Worm (Caenorhabditis elegans): ENCODE data around the gene mett-10.
A peak's percentile ranks its signal among the peaks of the same experiment; 100 is the strongest.

Gene mett-10

DNA sequence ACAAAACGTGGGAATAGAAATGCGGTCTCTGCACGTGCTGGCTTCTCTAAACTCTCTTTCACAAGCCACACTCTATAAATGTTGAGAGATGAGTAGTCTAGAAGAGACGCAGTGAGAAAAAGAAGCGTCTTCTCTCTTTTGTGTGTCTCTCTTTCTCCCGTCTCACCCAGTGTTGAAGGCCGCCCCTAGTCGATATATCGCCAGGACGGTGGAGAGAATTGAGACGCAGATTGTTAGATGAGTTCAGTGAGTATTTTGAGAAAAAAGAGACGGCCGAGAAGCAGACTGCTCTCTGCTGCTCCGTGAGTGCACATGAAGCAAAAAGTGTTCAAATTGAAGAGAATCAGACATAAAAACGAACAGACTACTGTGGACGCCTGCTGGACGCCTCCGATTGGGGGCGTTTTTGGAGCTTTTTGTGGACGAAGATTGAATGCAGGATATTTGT, 18.3 kb upstream of the mett-10 start (continued):
- TF ChIP-seq dve-1 (tag; optimal IDR thresholded peaks at IDR 0.05; ENCODE audit: insufficient read depth) (peak; percentile 96), pqm-1 (tag; optimal IDR thresholded peaks at IDR 0.05) (peak; percentile 27), F49E8.2 (tag; optimal IDR thresholded peaks at IDR 0.05; ENCODE audit: borderline replicate concordance) (no peak), dpl-1 (GFP tag; optimal IDR thresholded peaks at IDR 0.05) (peak; percentile 62), hlh-30 (tag; optimal IDR thresholded peaks at IDR 0.05; ENCODE audit: insufficient read depth) (peak; percentile 95), unc-130 (GFP tag; optimal IDR thresholded peaks at IDR 0.05) (no peak), vab-7 (GFP tag; IDR thresholded peaks at IDR 0.05) (0 out of 2 replicates have a peak, but pooled peaks have one; percentile 41), hlh-11 (tag; optimal IDR thresholded peaks at IDR 0.05) (peak; percentile 98), nhr-77 (tag; optimal IDR thresholded peaks at IDR 0.05) (peak; percentile 34), lin-1 (GFP tag; IDR thresholded peaks at IDR 0.05) (peak; percentile 80), mxl-2 (GFP tag; conservative IDR thresholded peaks at IDR 0.05) (0 out of 2 replicates have a peak, but pooled peaks have one; percentile 4), nhr-11 (tag; optimal IDR thresholded peaks at IDR 0.05) (peak; percentile 79), saeg-2 (GFP tag; IDR thresholded peaks at IDR 0.05) (peak; percentile 50; the same call in 1 of the 2 replicates), fos-1 (tag; optimal IDR thresholded peaks at IDR 0.05) (no peak), F37D6.2 (tag; optimal IDR thresholded peaks at IDR 0.05) (peak; percentile 71), tag-97 (GFP tag; IDR thresholded peaks at IDR 0.05) (no peak), Y48G9A.11 (GFP tag; IDR thresholded peaks at IDR 0.05) (no peak), arid-1 (GFP tag; conservative IDR thresholded peaks at IDR 0.05) (peak; percentile 65), Y5F2A.4 (GFP tag; optimal IDR thresholded peaks at IDR 0.05) (no peak)

DNA sequence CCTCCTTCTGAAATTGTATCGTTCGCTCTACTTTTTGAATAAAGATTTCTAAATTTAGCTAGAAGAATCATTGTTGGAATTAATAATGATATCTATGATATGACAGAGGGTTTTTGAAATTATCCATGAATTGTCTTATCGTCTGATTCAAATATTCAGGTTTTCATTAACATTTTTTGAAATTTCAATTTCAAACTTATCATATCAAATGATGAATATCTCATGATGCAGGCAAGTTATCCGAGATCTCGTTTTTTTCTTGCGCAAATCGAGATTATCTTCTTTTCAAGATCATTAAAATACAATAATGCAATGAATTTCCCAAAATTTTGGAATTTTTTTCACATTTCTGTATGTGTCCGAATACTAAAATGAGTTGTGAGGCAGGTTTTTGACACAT, 16.9 kb upstream of the mett-10 start, which contains the start of gene spop-1:
TSS of gene spop-1 (minus strand) at position 101 of the 400 bp plus-strand sequence.
- no peak for TF ChIP-seq lin-13 (GFP tag; optimal IDR thresholded peaks at IDR 0.05)
- TF ChIP-seq dmd-8 (GFP tag; IDR thresholded peaks at IDR 0.05): no peak
- peak; percentile 52 for TF ChIP-seq aha-1 (tag)
- no peak for TF ChIP-seq tag-97 (GFP tag; IDR thresholded peaks at IDR 0.05)
- no peak for TF ChIP-seq snpc-1.2 (GFP tag; IDR thresholded peaks at IDR 0.05)
- TF ChIP-seq nhr-42 (GFP tag; IDR thresholded peaks at IDR 0.05): no peak
- TF ChIP-seq ama-1 (optimal IDR thresholded peaks at IDR 0.05): no peak

- no peak for TF ChIP-seq zip-11 (GFP tag; IDR thresholded peaks at IDR 0.05)
- no peak for TF ChIP-seq lin-38 (GFP tag; IDR thresholded peaks at IDR 0.05)
- TF ChIP-seq vab-7 (GFP tag; IDR thresholded peaks at IDR 0.05): no peak
- TF ChIP-seq madf-5 (GFP tag; IDR thresholded peaks at IDR 0.05): no peak
- no peak for TF ChIP-seq dmd-9 (GFP tag; IDR thresholded peaks at IDR 0.05)
- no peak for TF ChIP-seq Y105C5A.15 (GFP tag; IDR thresholded peaks at IDR 0.05)
- no peak for TF ChIP-seq ama-1 (optimal IDR thresholded peaks at IDR 0.05)
- no peak for TF ChIP-seq F26F4.8 (GFP tag; conservative IDR thresholded peaks at IDR 0.05)
- TF ChIP-seq ZK546.5 (tag; optimal IDR thresholded peaks at IDR 0.05): no peak
- no peak for TF ChIP-seq lin-39 (tag; optimal IDR thresholded peaks at IDR 0.05)
- TF ChIP-seq ctbp-1 (GFP tag; IDR thresholded peaks at IDR 0.05): no peak
Observed at ce11 chrIII:10101352-10101751, 13.5 kb upstream of the mett-10 start, which contains the start of gene kel-10. Gene kel-10 (minus strand): TSS chrIII:10101452.

DNA sequence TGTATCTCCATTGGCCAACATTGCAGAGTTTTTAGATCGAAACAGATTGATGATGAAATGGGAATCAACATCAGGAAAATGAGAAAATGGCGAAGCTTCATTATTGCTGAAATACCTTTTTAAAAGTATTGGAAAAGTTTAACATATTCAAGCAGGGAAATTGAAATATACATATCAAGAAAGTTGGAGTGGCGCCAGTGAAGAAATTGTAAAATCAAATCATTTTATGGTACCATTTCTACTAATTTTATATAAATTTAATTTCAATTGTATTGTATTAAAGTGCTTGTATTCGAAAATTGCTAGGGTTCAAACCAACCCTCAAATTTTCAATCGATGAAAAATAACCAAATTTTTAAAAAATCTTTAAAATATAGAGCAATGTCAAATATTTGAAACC, 8.4 kb upstream of the mett-10 start, which contains the start of gene srt-55:
TSS of gene srt-55 (minus strand) at position 101 of the 400 bp plus-strand sequence.
- no peak for TF ChIP-seq dmd-9 (GFP tag; IDR thresholded peaks at IDR 0.05)
- TF ChIP-seq Y75B8A.6 (GFP tag; IDR thresholded peaks at IDR 0.05): no peak
- no peak for TF ChIP-seq egl-43 (GFP tag; IDR thresholded peaks at IDR 0.05)
- TF ChIP-seq tag-97 (GFP tag; IDR thresholded peaks at IDR 0.05): no peak
- no peak for TF ChIP-seq cey-2 (tag; optimal IDR thresholded peaks at IDR 0.05; ENCODE audit: borderline replicate concordance, insufficient read depth)
- TF ChIP-seq lim-7 (GFP tag; IDR thresholded peaks at IDR 0.05): no peak
- no peak for TF ChIP-seq zip-11 (GFP tag; IDR thresholded peaks at IDR 0.05)
- TF ChIP-seq daf-12 (tag; optimal IDR thresholded peaks at IDR 0.05): no peak
- TF ChIP-seq dve-1 (tag; optimal IDR thresholded peaks at IDR 0.05; ENCODE audit: insufficient read depth): no peak
- TF ChIP-seq D1046.2 (GFP tag; IDR thresholded peaks at IDR 0.05): no peak
- TF ChIP-seq nhr-25 (tag; optimal IDR thresholded peaks at IDR 0.05; ENCODE audit: borderline replicate concordance, insufficient read depth): no peak

Measured in whole organism, L4 larva.